Fruit fly (Drosophila melanogaster): ENCODE data around the gene CG18273.

The CG18273 gene

DNA sequence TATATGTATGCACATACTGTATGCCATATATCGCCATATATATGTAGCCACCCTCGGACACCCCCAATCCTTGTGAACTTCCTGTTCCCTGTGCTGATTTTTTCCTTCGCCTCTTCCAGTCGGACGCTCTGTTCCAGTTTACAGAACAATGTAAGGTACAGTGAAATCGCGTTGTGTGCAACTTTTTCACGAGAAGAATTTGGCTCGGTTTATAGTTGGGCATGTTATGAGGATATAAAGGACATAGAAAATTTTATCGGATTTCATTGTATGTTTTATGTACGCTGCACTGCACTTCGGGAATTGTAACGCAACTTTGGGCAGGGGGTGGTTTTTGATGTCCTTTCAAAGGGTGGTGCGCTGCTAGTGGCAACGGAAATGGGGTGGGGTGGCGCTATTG lies 37.0 kb upstream of the CG18273 start (continued):
- TF ChIP-seq NfI (GFP tag; optimal IDR thresholded peaks at IDR 0.05), result no peak
- no peak for TF ChIP-seq Dbx (GFP tag; IDR thresholded peaks at IDR 0.05)
- no peak for TF ChIP-seq CG10565 (GFP tag; optimal IDR thresholded peaks at IDR 0.05)
- TF ChIP-seq dm (GFP tag; optimal IDR thresholded peaks at IDR 0.05), result no peak
- no peak for TF ChIP-seq nau (GFP tag; optimal IDR thresholded peaks at IDR 0.05)
- peak; percentile 10 for TF ChIP-seq Xbp1 (GFP tag; optimal IDR thresholded peaks at IDR 0.05)
- TF ChIP-seq CG12942 (GFP tag; optimal IDR thresholded peaks at IDR 0.05), result no peak
- no peak for TF ChIP-seq CG31365 (tag; optimal IDR thresholded peaks at IDR 0.05)
- no peak for TF ChIP-seq CG17829 (tag; optimal IDR thresholded peaks at IDR 0.05)
- TF ChIP-seq CG14014 (GFP tag; IDR thresholded peaks at IDR 0.05), result peak; percentile 22; the same call in 1 of the 2 replicates
- TF ChIP-seq CG4617 (GFP tag; optimal IDR thresholded peaks at IDR 0.05; ENCODE audit: borderline replicate concordance), result no peak
- no peak for TF ChIP-seq ttk (GFP tag; IDR thresholded peaks at IDR 0.05)
- no peak for TF ChIP-seq CG10366 (GFP tag; IDR thresholded peaks at IDR 0.05)
- TF ChIP-seq CG34376 (GFP tag; optimal IDR thresholded peaks at IDR 0.05), result no peak
- no peak for TF ChIP-seq al (GFP tag; IDR thresholded peaks at IDR 0.05)
- TF ChIP-seq CG8290 (GFP tag; optimal IDR thresholded peaks at IDR 0.05), result no peak
- peak in 1 of 2 experiments; percentile 55 for TF ChIP-seq CG8290 (tag; optimal IDR thresholded peaks at IDR 0.05)
- no peak for TF ChIP-seq CG8089 (GFP tag; optimal IDR thresholded peaks at IDR 0.05)
- TF ChIP-seq vfl (GFP tag; optimal IDR thresholded peaks at IDR 0.05), result no peak
- TF ChIP-seq ERR (GFP tag; optimal IDR thresholded peaks at IDR 0.05), result no peak
- TF ChIP-seq CG1792 (GFP tag; optimal IDR thresholded peaks at IDR 0.05), result no peak
- peak; percentile 16 for TF ChIP-seq CG17385 (GFP tag; optimal IDR thresholded peaks at IDR 0.05)
- TF ChIP-seq E2f1 (GFP tag; IDR thresholded peaks at IDR 0.05), result no peak
- no peak for TF ChIP-seq CG10959 (GFP tag; IDR thresholded peaks at IDR 0.05)
- peak; percentile 29 for TF ChIP-seq Antp (GFP tag; optimal IDR thresholded peaks at IDR 0.05)

DNA sequence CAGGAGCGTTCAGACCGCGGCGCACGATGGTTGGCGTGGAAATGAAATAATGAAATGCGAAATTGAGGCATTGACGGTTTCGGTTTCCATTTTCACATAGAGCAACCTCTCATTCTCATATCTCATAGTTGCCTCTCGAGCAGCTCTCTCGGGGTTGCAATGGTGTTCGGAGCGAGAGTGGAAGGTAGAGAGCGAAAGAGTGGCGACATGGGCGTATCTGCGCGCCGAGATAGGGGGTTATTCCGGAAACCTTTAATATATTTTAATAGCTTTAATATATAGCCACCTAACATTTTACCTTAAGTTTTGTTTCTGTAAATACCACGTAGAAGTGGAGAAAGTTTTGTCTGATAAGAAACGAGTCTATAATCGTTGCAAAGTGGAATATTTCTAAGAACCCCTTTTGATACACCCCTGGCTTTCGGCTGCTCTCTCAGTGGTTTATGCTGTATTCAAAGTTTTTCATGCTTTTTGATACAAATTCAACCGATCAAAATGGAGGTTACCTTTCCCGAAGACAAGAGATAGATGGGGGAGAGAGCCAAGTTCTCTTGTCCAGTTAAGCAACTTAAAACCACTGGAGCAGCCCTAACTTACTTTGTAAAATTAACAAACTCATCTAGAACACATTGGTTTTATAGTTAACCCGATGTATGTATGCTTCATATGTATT lies 35.9 kb upstream of the CG18273 start, which contains the start of gene elav:
Gene elav, minus strand, starts transcription at position 48 of the 673 bp plus-strand sequence.
- TF ChIP-seq pan (optimal IDR thresholded peaks at IDR 0.05) (no peak), pan (GFP tag; optimal IDR thresholded peaks at IDR 0.05 in 1 of 2, IDR thresholded peaks at IDR 0.05 in 1 of 2) (peak in 1 of 2 experiments; percentile 98), Jarid2 (GFP tag; optimal IDR thresholded peaks at IDR 0.05) (peak; percentile 89), CG15269 (tag; optimal IDR thresholded peaks at IDR 0.05) (peak; percentile 99), chif (GFP tag; optimal IDR thresholded peaks at IDR 0.05) (peak; percentile 96 to 98), CG8944 (GFP tag; optimal IDR thresholded peaks at IDR 0.05) (peak; percentile 96), gcm2 (GFP tag; optimal IDR thresholded peaks at IDR 0.05) (peak; percentile 96), CG32767 (GFP tag; IDR thresholded peaks at IDR 0.05) (peak; percentile 99), tna (GFP tag; IDR thresholded peaks at IDR 0.05; ENCODE audit: partially characterized antibody) (no peak), Hr3 (GFP tag; optimal IDR thresholded peaks at IDR 0.05) (peak; percentile 98), dysf (GFP tag; IDR thresholded peaks at IDR 0.05) (peak; percentile 99), Sox100B (GFP tag; optimal IDR thresholded peaks at IDR 0.05) (peak; percentile 98), CG3838 (GFP tag; optimal IDR thresholded peaks at IDR 0.05) (peak; percentile 95), Drgx (GFP tag; IDR thresholded peaks at IDR 0.05) (peak; percentile 99), CG15601 (tag; optimal IDR thresholded peaks at IDR 0.05) (peak; percentile 98), CG11456 (GFP tag; IDR thresholded peaks at IDR 0.05) (peak; percentile 98), CG2678 (tag; optimal IDR thresholded peaks at IDR 0.05) (peak; percentile 99), scrt (GFP tag; optimal IDR thresholded peaks at IDR 0.05) (peak; percentile 98), CG15696 (tag; optimal IDR thresholded peaks at IDR 0.05) (peak; percentile 99), C15 (GFP tag; IDR thresholded peaks at IDR 0.05) (peak; percentile 95), Hmx (GFP tag; optimal IDR thresholded peaks at IDR 0.05) (peak; percentile 93), CG43689 (GFP tag; IDR thresholded peaks at IDR 0.05) (peak; percentile 93), Six4 (GFP tag; optimal IDR thresholded peaks at IDR 0.05) (peak; percentile 98), CG14965 (GFP tag; optimal IDR thresholded peaks at IDR 0.05; ENCODE audit: borderline replicate concordance) (peak; percentile 67), Hey (tag; optimal IDR thresholded peaks at IDR 0.05) (peak; percentile 95), slbo (GFP tag; IDR thresholded peaks at IDR 0.05) (peak; percentile 99), maf-S (GFP tag; optimal IDR thresholded peaks at IDR 0.05) (peak; percentile 96)

Data from whole organism, embryonic.